Worm (Caenorhabditis elegans): ENCODE results near the gene H06H21.11.

- TF ChIP-seq K11D2.4 (GFP tag; IDR thresholded peaks at IDR 0.05) (no peak), egrh-3 (GFP tag; IDR thresholded peaks at IDR 0.05) (no peak), F57A8.1 (GFP tag; optimal IDR thresholded peaks at IDR 0.05) (no peak), madf-10 (tag; optimal IDR thresholded peaks at IDR 0.05) (no peak), lin-35 (GFP tag; optimal IDR thresholded peaks at IDR 0.05) (no peak), pha-4 (tag; optimal IDR thresholded peaks at IDR 0.05) (no peak), ceh-91 (GFP tag; IDR thresholded peaks at IDR 0.05) (no peak), zim-3 (tag; optimal IDR thresholded peaks at IDR 0.05) (no peak), unc-62 (GFP tag; optimal IDR thresholded peaks at IDR 0.05) (no peak)
Measured at ce11 chrIV:4763844-4764243, 43.3 kb downstream of the H06H21.11 start, which contains the start of gene Y17G9B.2.

All from whole organism, young adult.